Fruit fly (Drosophila melanogaster) S2 (cell line): Measurements from ENCODE around the gene CG32647.

Source experiments
- CG8478 ChIP-seq: fragments of >200 bp; optimal IDR thresholded peaks from 2 replicates; lab custom pipeline; 2018
- CTCF ChIP-seq, 2 experiments: fragments of >200 bp; optimal IDR thresholded peaks; 2 replicates each; lab custom pipeline; 2018

DNA sequence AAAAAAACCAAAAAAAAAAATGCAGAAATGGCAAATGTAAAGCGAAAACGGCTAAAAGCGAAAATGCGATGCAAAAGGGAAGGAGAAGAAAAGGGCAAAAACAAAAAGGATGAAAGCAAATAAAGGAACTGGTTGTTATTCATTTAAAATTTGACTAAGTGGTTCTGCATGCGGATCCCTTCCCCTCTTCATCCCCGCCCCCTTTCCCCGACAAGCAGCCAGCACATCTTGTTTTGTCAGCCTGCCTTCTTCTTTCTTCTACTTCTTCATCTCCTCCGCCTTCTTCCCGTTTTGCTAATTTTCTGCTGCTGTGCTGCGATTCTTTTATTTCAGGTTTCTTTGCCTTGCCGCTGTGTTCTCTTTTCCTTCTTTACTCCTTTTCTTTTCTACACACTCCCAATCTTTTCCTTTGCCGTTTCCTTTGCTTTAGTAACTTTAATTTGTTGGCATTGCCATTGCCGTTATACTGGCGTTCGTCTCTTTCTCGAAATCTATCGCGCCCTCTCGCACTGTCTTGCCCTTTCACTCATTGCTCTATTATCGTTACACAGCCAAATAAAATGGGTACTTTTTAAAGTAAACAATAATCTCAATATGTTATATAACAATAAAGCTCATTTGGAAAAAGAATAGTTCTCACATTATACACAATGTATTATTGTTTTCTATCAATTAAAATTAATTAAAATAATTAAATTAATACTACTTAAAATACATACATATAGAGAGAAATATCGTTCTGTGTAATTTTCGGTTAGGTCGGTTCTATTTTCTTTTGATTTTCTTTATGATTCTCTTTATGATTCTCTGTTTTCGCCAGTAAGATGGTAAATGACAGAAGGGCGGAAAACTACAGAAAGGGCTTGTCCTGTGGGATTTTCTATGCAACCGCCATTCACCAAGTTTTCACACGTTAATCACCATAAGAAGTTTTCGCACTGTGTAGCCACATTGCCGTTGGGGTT, 36.7 kb downstream of the CG32647 start:
- TF ChIP-seq CG8478 (lab: Kevin White, UChicago) (no peak), CTCF (optimal IDR thresholded peaks at IDR 0.05; lab: Kevin White, UChicago) (no peak)
